Fruit fly (Drosophila melanogaster) whole organism, embryonic: Measurements from ENCODE around the gene Ufsp2.

ENCODE experiments used
- CG1233 ChIP-seq: fragments of 200-800 bp; sonication (Bioruptor generic); optimal IDR thresholded peaks from 4 replicates; lab custom pipeline; 2018; ENCODE audit warnings: missing biosample characterization, mild to moderate bottlenecking, missing genetic modification characterization
- CG12391 ChIP-seq: fragments of 200-800 bp; sonication (Bioruptor generic); optimal IDR thresholded peaks from 3 replicates; lab custom pipeline; 2018; ENCODE audit warnings: missing biosample characterization, mild to moderate bottlenecking, missing genetic modification characterization, moderate library complexity
- CG12659 ChIP-seq: fragments of 200-800 bp; sonication (Bioruptor generic); optimal IDR thresholded peaks from 3 replicates; lab custom pipeline; 2017; ENCODE audit warnings: mild to moderate bottlenecking, missing biosample characterization, missing genetic modification reagents, missing genetic modification characterization
- CG13296 ChIP-seq: fragments of 200-800 bp; sonication (Bioruptor generic); optimal IDR thresholded peaks from 3 replicates; lab custom pipeline; 2018; ENCODE audit warnings: missing biosample characterization, mild to moderate bottlenecking, missing genetic modification characterization
- CG13424 ChIP-seq: fragments of 200-800 bp; sonication (Bioruptor generic); optimal IDR thresholded peaks from 2 replicates; lab custom pipeline; 2019; ENCODE audit warnings: missing biosample characterization, mild to moderate bottlenecking, missing genetic modification characterization, moderate library complexity
- CG13894 ChIP-seq: fragments of 200-800 bp; sonication (Bioruptor generic); optimal IDR thresholded peaks from 3 replicates; lab custom pipeline; 2018; ENCODE audit warnings: missing biosample characterization, mild to moderate bottlenecking, missing genetic modification characterization, moderate library complexity
- CG17361 ChIP-seq: fragments of 200-800 bp; sonication (Bioruptor generic); IDR thresholded peaks from 3 replicates; pipeline ENCODE4 v1.3.6; 2022; ENCODE audit warnings: missing biosample characterization, missing genetic modification characterization
- CG17385 ChIP-seq: fragments of 200-800 bp; sonication (Bioruptor generic); optimal IDR thresholded peaks from 3 replicates; lab custom pipeline; 2018; ENCODE audit warnings: missing biosample characterization, mild to moderate bottlenecking, missing genetic modification characterization
- CG2678 ChIP-seq: fragments of 200-800 bp; sonication (Bioruptor generic); optimal IDR thresholded peaks from 3 replicates; lab custom pipeline; 2019; ENCODE audit warnings: missing biosample characterization, mild to moderate bottlenecking, missing genetic modification characterization, moderate library complexity
- CG2712 ChIP-seq: fragments of 200-800 bp; optimal IDR thresholded peaks from 3 replicates; lab custom pipeline; 2019; ENCODE audit warnings: missing biosample characterization, mild to moderate bottlenecking, missing genetic modification characterization, moderate library complexity
- CG31224 ChIP-seq: fragments of 200-800 bp; sonication (Bioruptor generic); IDR thresholded peaks from 2 replicates; pipeline ENCODE4 v1.3.6; 2022; ENCODE audit warnings: missing biosample characterization, missing genetic modification characterization
- CG31441 ChIP-seq: fragments of 200-800 bp; sonication (Bioruptor generic); IDR thresholded peaks from 2 replicates; pipeline ENCODE4 v1.3.6; 2022; ENCODE audit warnings: missing biosample characterization, missing genetic modification characterization
- CG7556 ChIP-seq: fragments of 200-800 bp; sonication (Bioruptor generic); optimal IDR thresholded peaks from 2 replicates; lab custom pipeline; 2017; ENCODE audit warnings: missing biosample characterization, mild to moderate bottlenecking, missing genetic modification characterization
- CG7839 ChIP-seq: fragments of 200-800 bp; sonication (Bioruptor generic); optimal IDR thresholded peaks from 3 replicates; lab custom pipeline; 2018; ENCODE audit warnings: missing biosample characterization, mild to moderate bottlenecking, missing genetic modification characterization, moderate library complexity
- CG9437 ChIP-seq: fragments of 200-800 bp; sonication (Bioruptor generic); optimal IDR thresholded peaks from 2 replicates; lab custom pipeline; 2018; ENCODE audit warnings: missing biosample characterization, mild to moderate bottlenecking, missing genetic modification characterization
- CG9609 ChIP-seq: fragments of 200-800 bp; sonication (Bioruptor generic); optimal IDR thresholded peaks from 3 replicates; lab custom pipeline; 2016; ENCODE audit warnings: missing biosample characterization, missing genetic modification characterization
- CG9727 ChIP-seq: fragments of 200-800 bp; sonication (Bioruptor generic); optimal IDR thresholded peaks from 3 replicates; lab custom pipeline; 2017; ENCODE audit warnings: missing biosample characterization, mild to moderate bottlenecking, missing genetic modification characterization
- CG9817 ChIP-seq: fragments of 200-800 bp; sonication (Bioruptor generic); optimal IDR thresholded peaks from 2 replicates; lab custom pipeline; 2018; ENCODE audit warnings: missing biosample characterization, mild to moderate bottlenecking, missing genetic modification characterization, moderate library complexity
- CoRest ChIP-seq: fragments of 200-800 bp; sonication (Bioruptor generic); optimal IDR thresholded peaks from 3 replicates; lab custom pipeline; 2018; ENCODE audit warnings: missing biosample characterization, mild to moderate bottlenecking, missing genetic modification characterization, moderate library complexity
- Dad ChIP-seq: fragments of 200-800 bp; sonication (Bioruptor generic); optimal IDR thresholded peaks from 3 replicates; lab custom pipeline; 2016; ENCODE audit warnings: missing biosample characterization, missing genetic modification characterization
- Dfd ChIP-seq, 2 experiments: fragments of >200 bp; optimal IDR thresholded peaks; 2 replicates each; lab custom pipeline; 2017; ENCODE audit warnings: missing biosample characterization in 2 of 2, missing genetic modification characterization in 2 of 2
- HmgZ ChIP-seq: fragments of 200-800 bp; sonication (Bioruptor generic); optimal IDR thresholded peaks from 2 replicates; lab custom pipeline; 2018; ENCODE audit warnings: missing biosample characterization, mild to moderate bottlenecking, missing genetic modification characterization
- Hr51 ChIP-seq, 2 experiments: fragments of 200-800 bp; sonication (Bioruptor generic); optimal IDR thresholded peaks; 2 replicates in 1 of 2; 3 replicates in 1 of 2; lab custom pipeline; 2016 to 2018; ENCODE audit warnings: missing biosample characterization in 2 of 2, missing genetic modification characterization in 2 of 2, mild to moderate bottlenecking in 1 of 2, moderate library complexity in 1 of 2
- Meics ChIP-seq: fragments of 200-800 bp; sonication (Bioruptor generic); optimal IDR thresholded peaks from 2 replicates; lab custom pipeline; 2017; ENCODE audit warnings: missing biosample characterization, mild to moderate bottlenecking, missing genetic modification characterization
- NK7.1 ChIP-seq: fragments of 200-800 bp; sonication (Bioruptor generic); optimal IDR thresholded peaks from 3 replicates; lab custom pipeline; 2016; ENCODE audit warnings: missing biosample characterization, missing genetic modification characterization
- Nf-YC ChIP-seq: fragments of 200-800 bp; optimal IDR thresholded peaks from 3 replicates; lab custom pipeline; 2019; ENCODE audit warnings: missing biosample characterization, mild to moderate bottlenecking, missing genetic modification characterization, moderate library complexity
- Oli ChIP-seq: fragments of 200-800 bp; sonication (Bioruptor generic); optimal IDR thresholded peaks from 2 replicates; lab custom pipeline; 2018; ENCODE audit warnings: missing biosample characterization, mild to moderate bottlenecking, missing genetic modification characterization, moderate library complexity
- Rx ChIP-seq: fragments of 200-800 bp; sonication (Bioruptor generic); IDR thresholded peaks from 2 replicates; pipeline ENCODE4 v1.3.6; 2022; ENCODE audit warnings: missing biosample characterization, missing genetic modification characterization
- Sry-δ ChIP-seq: fragments of 200-800 bp; sonication (Bioruptor generic); optimal IDR thresholded peaks from 2 replicates; lab custom pipeline; 2016; ENCODE audit warnings: missing biosample characterization, missing genetic modification characterization
- Ssrp ChIP-seq: fragments of 200-800 bp; sonication (Bioruptor generic); optimal IDR thresholded peaks from 2 replicates; lab custom pipeline; 2018; ENCODE audit warnings: missing biosample characterization, mild to moderate bottlenecking, missing genetic modification characterization, moderate library complexity
- Stat92E ChIP-seq, 3 experiments: fragments of >200 bp in 2 of 3; fragments of 200-800 bp in 1 of 3; sonication (Bioruptor generic) in 1 of 3; optimal IDR thresholded peaks; 2 replicates each; lab custom pipeline; 2017 to 2019; ENCODE audit warnings: missing biosample characterization in 3 of 3, missing genetic modification characterization in 3 of 3, mild to moderate bottlenecking in 1 of 3, moderate library complexity in 1 of 3
- al ChIP-seq: fragments of 200-800 bp; sonication (Bioruptor generic); IDR thresholded peaks from 2 replicates; pipeline ENCODE4 v1.3.6; 2022; ENCODE audit warnings: missing biosample characterization, missing genetic modification characterization
- dati ChIP-seq: fragments of 200-800 bp; sonication (Bioruptor generic); IDR thresholded peaks from 2 replicates; pipeline ENCODE4 v1.3.6; 2022; ENCODE audit warnings: missing biosample characterization, missing genetic modification characterization
- dmrt99B ChIP-seq: fragments of 200-800 bp; sonication (Bioruptor generic); optimal IDR thresholded peaks from 2 replicates; lab custom pipeline; 2018; ENCODE audit warnings: missing biosample characterization, mild to moderate bottlenecking, missing genetic modification characterization, moderate library complexity
- dysf ChIP-seq: fragments of 200-800 bp; sonication (Bioruptor generic); IDR thresholded peaks from 3 replicates; pipeline ENCODE4 v1.3.6; 2022; ENCODE audit warnings: missing biosample characterization, missing genetic modification characterization
- emc ChIP-seq: fragments of 200-800 bp; sonication (Bioruptor generic); optimal IDR thresholded peaks from 2 replicates; lab custom pipeline; 2016; ENCODE audit warnings: missing biosample characterization, missing genetic modification characterization
- gem ChIP-seq: fragments of 200-800 bp; sonication (Bioruptor generic); optimal IDR thresholded peaks from 2 replicates; lab custom pipeline; 2019; ENCODE audit warnings: missing biosample characterization, mild to moderate bottlenecking, missing genetic modification characterization, moderate library complexity
- grau ChIP-seq: fragments of 200-800 bp; optimal IDR thresholded peaks from 3 replicates; lab custom pipeline; 2019; ENCODE audit warnings: missing biosample characterization, mild to moderate bottlenecking, missing genetic modification characterization, moderate library complexity
- lbe ChIP-seq: fragments of 200-800 bp; sonication (Bioruptor generic); optimal IDR thresholded peaks from 2 replicates; lab custom pipeline; 2016; ENCODE audit warnings: missing biosample characterization, mild to moderate bottlenecking, missing genetic modification characterization
- nmo ChIP-seq: fragments of 200-800 bp; sonication (Bioruptor generic); optimal IDR thresholded peaks from 2 replicates; lab custom pipeline; 2018; ENCODE audit warnings: missing biosample characterization, mild to moderate bottlenecking, missing genetic modification characterization, moderate library complexity
- otp ChIP-seq: fragments of 200-800 bp; sonication (Bioruptor generic); IDR thresholded peaks from 3 replicates; pipeline ENCODE4, ENCODE4 v1.3.6; 2022; ENCODE audit warnings: missing biosample characterization, missing genetic modification characterization
- phol ChIP-seq: fragments of 200-800 bp; sonication (Bioruptor generic); optimal IDR thresholded peaks from 3 replicates; lab custom pipeline; 2018; ENCODE audit warnings: missing biosample characterization, mild to moderate bottlenecking, missing genetic modification characterization, moderate library complexity
- prd ChIP-seq, 3 experiments: fragments of >200 bp in 2 of 3; fragments of 200-800 bp in 1 of 3; sonication (Bioruptor generic) in 1 of 3; optimal IDR thresholded peaks in 2 of 3; IDR thresholded peaks in 1 of 3; 2 replicates in 2 of 3; 3 replicates in 1 of 3; pipeline versions ENCODE4 v1.3.6 to Lab custom; 2017 to 2022; ENCODE audit warnings: missing biosample characterization in 1 of 3, missing genetic modification characterization in 1 of 3
- pzg ChIP-seq: fragments of 200-800 bp; sonication (Bioruptor generic); optimal IDR thresholded peaks from 3 replicates; lab custom pipeline; 2018; ENCODE audit warnings: missing biosample characterization, mild to moderate bottlenecking, missing genetic modification characterization, moderate library complexity
- ro ChIP-seq: fragments of 200-800 bp; sonication (Bioruptor generic); IDR thresholded peaks from 2 replicates; pipeline ENCODE4 v1.3.6; 2022; ENCODE audit warnings: missing biosample characterization, missing genetic modification characterization
- slbo ChIP-seq: fragments of 200-800 bp; sonication (Bioruptor generic); IDR thresholded peaks from 2 replicates; pipeline ENCODE4 v1.3.6; 2022; ENCODE audit warnings: missing biosample characterization, missing genetic modification characterization
- slp2 ChIP-seq: fragments of 200-800 bp; sonication (Bioruptor generic); optimal IDR thresholded peaks from 2 replicates; lab custom pipeline; 2016; ENCODE audit warnings: missing biosample characterization, missing genetic modification characterization
- tx ChIP-seq: fragments of 200-800 bp; sonication (Bioruptor generic); optimal IDR thresholded peaks from 2 replicates; lab custom pipeline; 2016; ENCODE audit warnings: missing biosample characterization, missing genetic modification characterization

Gene Ufsp2

DNA sequence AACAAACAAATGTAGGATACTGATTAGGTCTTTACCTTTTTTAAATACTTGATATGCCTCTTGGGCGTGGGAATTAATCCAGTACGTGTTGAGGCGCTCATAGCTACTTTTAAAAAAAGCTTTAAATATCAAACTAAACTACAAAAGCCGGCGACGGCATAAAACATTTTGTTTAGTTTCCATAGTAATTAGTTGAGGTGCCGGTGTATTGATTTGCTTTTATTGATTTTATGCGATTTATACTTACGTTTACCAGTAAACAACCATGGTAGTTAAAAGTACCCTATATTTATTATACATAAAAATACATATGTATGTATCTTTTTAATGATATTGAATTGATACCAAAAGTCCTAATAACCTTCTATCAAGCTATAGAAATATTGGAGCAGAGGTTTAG lies 36.4 kb downstream of the Ufsp2 start, which contains the start of gene CG13449:
Gene CG13449, minus strand, starts transcription at position 101 of the 400 bp plus-strand sequence.
- TF ChIP-seq CG31224 (GFP tag; lab: Robert Waterston, UW) (no peak), Ssrp (tag; lab: Kevin White, UChicago) (no peak), HmgZ (tag; lab: Kevin White, UChicago) (no peak), CG17361 (GFP tag; lab: Robert Waterston, UW) (no peak), otp (GFP tag; lab: Robert Waterston, UW) (no peak), Sry-δ (GFP tag; lab: Kevin White, UChicago) (no peak), CG9609 (GFP tag; lab: Kevin White, UChicago) (no peak), slbo (GFP tag; lab: Robert Waterston, UW) (no peak), pzg (GFP tag; lab: Kevin White, UChicago) (no peak), Meics (GFP tag; lab: Kevin White, UChicago) (no peak), CG13894 (tag; lab: Kevin White, UChicago) (no peak), Dfd (GFP tag; optimal IDR thresholded peaks at IDR 0.05; lab: Kevin White, UChicago) (no peak), CG13296 (no peak), Rx (GFP tag; lab: Robert Waterston, UW) (no peak), CG9817 (tag; lab: Kevin White, UChicago) (no peak), emc (GFP tag; lab: Kevin White, UChicago) (no peak)
- TF ChIP-seq, all 482 proteins: peak for 0

DNA sequence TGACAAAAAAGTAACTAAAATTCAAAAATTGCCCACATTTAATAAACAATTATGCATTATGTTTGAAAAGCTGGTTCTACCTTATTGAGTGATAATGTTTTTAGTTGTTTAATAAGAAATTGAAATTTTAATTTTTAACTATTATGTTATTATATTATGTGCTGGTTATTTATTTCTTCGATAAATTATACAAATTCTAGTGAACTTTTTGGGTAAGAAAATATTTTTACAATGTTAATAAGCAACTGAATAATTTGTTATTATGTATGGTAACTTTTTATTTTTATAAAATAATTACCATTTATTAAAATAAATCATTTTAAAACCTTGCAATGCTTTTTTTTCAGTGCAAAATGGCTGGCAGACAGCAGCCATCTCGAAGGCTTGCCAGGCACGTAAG lies 40.1 kb downstream of the Ufsp2 start:
- TF ChIP-seq Hr51 (GFP tag; optimal IDR thresholded peaks at IDR 0.05; lab: Kevin White, UChicago) (peak in 1 of 2 experiments; percentile 44), dysf (GFP tag; lab: Robert Waterston, UW) (no peak), CG7556 (GFP tag; lab: Kevin White, UChicago) (peak; percentile 52), CG17361 (GFP tag; lab: Robert Waterston, UW) (peak; percentile 59; the same call in 1 of the 3 replicates), CG2678 (tag; lab: Kevin White, UChicago) (peak; percentile 73), Dad (GFP tag; lab: Kevin White, UChicago) (no peak), CG9727 (peak; percentile 39), Oli (tag; lab: Kevin White, UChicago) (peak; percentile 6), dmrt99B (peak; percentile 27), phol (peak; percentile 19), CG13424 (peak; percentile 29), CG31441 (peak; percentile 55; the same call in 1 of the 2 replicates), prd (optimal IDR thresholded peaks at IDR 0.05; lab: Kevin White, UChicago) (no peak), prd (GFP tag; IDR thresholded peaks at IDR 0.05; lab: Robert Waterston, UW) (no peak), Meics (GFP tag; lab: Kevin White, UChicago) (peak; percentile 55), CG17385 (GFP tag; lab: Kevin White, UChicago) (peak; percentile 1), CG12391 (tag; lab: Kevin White, UChicago) (peak; percentile 30), CG2712 (tag; lab: Kevin White, UChicago) (peak; percentile 25), ro (GFP tag; lab: Robert Waterston, UW) (no peak), CG7839 (tag; lab: Kevin White, UChicago) (peak; percentile 44), al (GFP tag; lab: Robert Waterston, UW) (no peak), CoRest (peak; percentile 46), CG1233 (GFP tag; lab: Kevin White, UChicago) (peak; percentile 31), NK7.1 (GFP tag; lab: Kevin White, UChicago) (no peak), CG9437 (peak; percentile 32), grau (tag; lab: Kevin White, UChicago) (peak; percentile 50), tx (GFP tag; lab: Kevin White, UChicago) (no peak), dati (no peak), Nf-YC (tag; lab: Kevin White, UChicago) (peak; percentile 16), lbe (GFP tag; lab: Kevin White, UChicago) (no peak), slp2 (GFP tag; lab: Kevin White, UChicago) (no peak), gem (tag; lab: Kevin White, UChicago) (peak; percentile 48), Stat92E (GFP tag; optimal IDR thresholded peaks at IDR 0.05; lab: Kevin White, UChicago) (no peak), CG12659 (GFP tag; lab: Kevin White, UChicago) (peak; percentile 17), nmo (peak; percentile 14)
